Worm (Caenorhabditis elegans) whole organism, L4 larva: ENCODE results near the gene Y75B12B.3.
A peak's percentile ranks its signal among the peaks of the same experiment; 100 is the strongest.

Experiments
- F26F4.8 ChIP-seq: fragments of 200-800 bp; sonication (Bioruptor generic); conservative IDR thresholded peaks from 2 replicates; pipeline ENCODE4 v1.3.6; 2022; ENCODE audit warnings: missing genetic modification characterization, missing compliant biosample characterization
- F49E8.2 ChIP-seq: sonication (generic microtip); optimal IDR thresholded peaks from 2 replicates; lab custom pipeline; 2016; ENCODE audit warnings: missing compliant biosample characterization, mild to moderate bottlenecking, missing genetic modification characterization, borderline replicate concordance
- R02D3.7 ChIP-seq: fragments of 150-350 bp; sonication (generic microtip); optimal IDR thresholded peaks from 3 replicates; lab custom pipeline; 2014; ENCODE audit warnings: missing biosample characterization, missing genetic modification characterization
- T20F7.1 ChIP-seq: fragments of 200-800 bp; sonication (Bioruptor generic); optimal IDR thresholded peaks from 2 replicates; lab custom pipeline; 2018; ENCODE audit warnings: mild to moderate bottlenecking, missing genetic modification characterization, missing compliant biosample characterization
- T26A8.4 ChIP-seq: fragments of 200-800 bp; sonication (Bioruptor generic); IDR thresholded peaks from 2 replicates; pipeline ENCODE4 v1.3.6; 2022; ENCODE audit warnings: missing genetic modification characterization, missing compliant biosample characterization
- Y105C5A.15 ChIP-seq: fragments of 200-800 bp; sonication (Bioruptor generic); IDR thresholded peaks from 2 replicates; pipeline ENCODE4 v1.3.6; 2022; ENCODE audit warnings: missing genetic modification characterization, missing compliant biosample characterization
- Y75B8A.6 ChIP-seq: fragments of 200-800 bp; sonication (Bioruptor generic); IDR thresholded peaks from 2 replicates; pipeline ENCODE4 v1.3.6; 2022; ENCODE audit warnings: missing genetic modification reagents, missing genetic modification characterization, missing compliant biosample characterization
- ZK337.2 ChIP-seq: fragments of 200-800 bp; sonication (Bioruptor generic); IDR thresholded peaks from 2 replicates; pipeline ENCODE4 v1.3.6; 2022; ENCODE audit warnings: missing genetic modification reagents, missing genetic modification characterization, missing compliant biosample characterization
- ZK546.5 ChIP-seq, 2 experiments: sonication (generic microtip); optimal IDR thresholded peaks; 2 replicates each; lab custom pipeline; 2017; ENCODE audit warnings: missing biosample characterization in 2 of 2, missing genetic modification characterization in 2 of 2
- aha-1 ChIP-seq: fragments of 150-350 bp; peaks from one replicate; lab custom pipeline; 2014; ENCODE audit warnings: missing biosample characterization, missing genetic modification characterization
- aly-2 ChIP-seq: sonication (generic microtip); optimal IDR thresholded peaks from 2 replicates; lab custom pipeline; 2018; ENCODE audit warnings: missing biosample characterization, missing genetic modification characterization
- arid-1 ChIP-seq: fragments of 200-800 bp; sonication (Bioruptor generic); conservative IDR thresholded peaks from 2 replicates; pipeline ENCODE4 v1.3.6; 2022; ENCODE audit warnings: missing genetic modification reagents, missing genetic modification characterization, missing compliant biosample characterization
- ceh-32 ChIP-seq: sonication (generic microtip); optimal IDR thresholded peaks from 2 replicates; lab custom pipeline; 2016; ENCODE audit warnings: mild to moderate bottlenecking, missing genetic modification characterization, missing compliant biosample characterization; ENCODE audit not compliant: poor library complexity
- ces-1 ChIP-seq: fragments of 150-350 bp; sonication (generic microtip); optimal IDR thresholded peaks from 4 replicates; lab custom pipeline; 2014; ENCODE audit warnings: missing biosample characterization, missing genetic modification reagents, missing genetic modification characterization
- cey-2 ChIP-seq: sonication (generic microtip); optimal IDR thresholded peaks from 3 replicates; lab custom pipeline; 2017; ENCODE audit warnings: missing genetic modification characterization, mild to moderate bottlenecking, missing compliant biosample characterization, antibody characterized with exemption, borderline replicate concordance; ENCODE audit not compliant: insufficient read depth
- daf-16 ChIP-seq, 3 experiments: sonication (generic microtip); optimal IDR thresholded peaks; 2 replicates each; lab custom pipeline; 2016 to 2017; ENCODE audit warnings: missing genetic modification characterization in 3 of 3, missing genetic modification reagents in 3 of 3, mild to moderate bottlenecking in 2 of 3, missing compliant biosample characterization in 2 of 3, missing biosample characterization in 1 of 3, moderate library complexity in 1 of 3
- daf-19 ChIP-seq: fragments of 200-800 bp; sonication (Bioruptor generic); conservative IDR thresholded peaks from 2 replicates; pipeline ENCODE4 v1.3.6; 2022; ENCODE audit warnings: missing genetic modification characterization, missing compliant biosample characterization
- dmd-6 ChIP-seq: fragments of 200-800 bp; sonication (Bioruptor generic); IDR thresholded peaks from 2 replicates; pipeline ENCODE4 v1.3.6; 2022; ENCODE audit warnings: missing genetic modification reagents, missing genetic modification characterization, missing compliant biosample characterization
- dmd-9 ChIP-seq: fragments of 200-800 bp; sonication (Bioruptor generic); IDR thresholded peaks from 2 replicates; pipeline ENCODE4 v1.3.6; 2022; ENCODE audit warnings: missing genetic modification reagents, missing genetic modification characterization, missing compliant biosample characterization
- duxl-1 ChIP-seq: sonication (generic microtip); optimal IDR thresholded peaks from 2 replicates; lab custom pipeline; 2016; ENCODE audit warnings: mild to moderate bottlenecking, missing genetic modification characterization, moderate library complexity, missing compliant biosample characterization; ENCODE audit not compliant: poor library complexity
- egl-43 ChIP-seq: fragments of 200-800 bp; sonication (Bioruptor generic); IDR thresholded peaks from 2 replicates; pipeline ENCODE4 v1.3.6; 2022; ENCODE audit warnings: missing genetic modification reagents, missing genetic modification characterization, missing compliant biosample characterization
- jun-1 ChIP-seq: fragments of 150-350 bp; optimal IDR thresholded peaks from 2 replicates; lab custom pipeline; 2014; ENCODE audit warnings: missing biosample characterization, missing genetic modification reagents, missing genetic modification characterization
- lim-7 ChIP-seq: fragments of 200-800 bp; sonication (Bioruptor generic); IDR thresholded peaks from 2 replicates; pipeline ENCODE4 v1.3.6; 2022; ENCODE audit warnings: missing genetic modification characterization, missing compliant biosample characterization
- lin-1 ChIP-seq: fragments of 200-800 bp; sonication (Bioruptor generic); IDR thresholded peaks from 2 replicates; pipeline ENCODE4 v1.3.6; 2022; ENCODE audit warnings: missing genetic modification reagents, missing genetic modification characterization, missing compliant biosample characterization
- lin-15B ChIP-seq: fragments of 150-350 bp; sonication (generic microtip); optimal IDR thresholded peaks from 3 replicates; lab custom pipeline; 2014; ENCODE audit warnings: missing biosample characterization, missing genetic modification characterization
- lin-29 ChIP-seq: fragments of 200-800 bp; sonication (Bioruptor generic); IDR thresholded peaks from 2 replicates; pipeline ENCODE4 v1.3.6; 2022; ENCODE audit warnings: missing genetic modification reagents, missing genetic modification characterization, missing compliant biosample characterization
- mdl-1 ChIP-seq, 2 experiments: fragments of 150-350 bp in 1 of 2; sonication (generic microtip) in 1 of 2; optimal IDR thresholded peaks; 2 replicates each; lab custom pipeline; 2014 to 2017; ENCODE audit warnings: missing biosample characterization in 2 of 2, missing genetic modification characterization in 2 of 2
- mdt-29 ChIP-seq: fragments of 200-800 bp; sonication (Bioruptor generic); IDR thresholded peaks from 2 replicates; pipeline ENCODE4 v1.3.6; 2022; ENCODE audit warnings: missing genetic modification reagents, missing genetic modification characterization, missing compliant biosample characterization
- mes-2 ChIP-seq: sonication (generic microtip); optimal IDR thresholded peaks from 2 replicates; lab custom pipeline; 2016; ENCODE audit warnings: missing genotype, mild to moderate bottlenecking, missing genetic modification characterization, missing compliant biosample characterization; ENCODE audit not compliant: poor library complexity, severe bottlenecking
- mxl-2 ChIP-seq: fragments of 200-800 bp; sonication (Bioruptor generic); conservative IDR thresholded peaks from 2 replicates; pipeline ENCODE4 v1.3.6; 2022; ENCODE audit warnings: missing genetic modification reagents, missing genetic modification characterization, missing compliant biosample characterization
- nhr-11 ChIP-seq: fragments of 150-350 bp; optimal IDR thresholded peaks from 2 replicates; lab custom pipeline; 2014; ENCODE audit warnings: missing biosample characterization, missing genetic modification characterization
- nhr-237 ChIP-seq: sonication (generic microtip); optimal IDR thresholded peaks from 2 replicates; lab custom pipeline; 2017; ENCODE audit warnings: missing biosample characterization, missing genetic modification characterization
- nhr-41 ChIP-seq: fragments of 200-800 bp; sonication (Bioruptor generic); IDR thresholded peaks from 2 replicates; pipeline ENCODE4 v1.3.6; 2022; ENCODE audit warnings: missing genetic modification reagents, missing genetic modification characterization, missing compliant biosample characterization
- nhr-48 ChIP-seq: sonication (generic microtip); optimal IDR thresholded peaks from 2 replicates; lab custom pipeline; 2016; ENCODE audit warnings: mild to moderate bottlenecking, missing genetic modification characterization, missing compliant biosample characterization
- nhr-6 ChIP-seq: fragments of 150-350 bp; optimal IDR thresholded peaks from 2 replicates; lab custom pipeline; 2014; ENCODE audit warnings: missing biosample characterization, missing genetic modification characterization
- nhr-76 ChIP-seq: fragments of 150-350 bp; optimal IDR thresholded peaks from 2 replicates; lab custom pipeline; 2014; ENCODE audit warnings: missing biosample characterization, missing genetic modification characterization
- nhr-77 ChIP-seq: fragments of 150-350 bp; optimal IDR thresholded peaks from 2 replicates; lab custom pipeline; 2014; ENCODE audit warnings: missing biosample characterization, missing genetic modification characterization
- php-3 ChIP-seq: fragments of 200-800 bp; sonication (Bioruptor generic); IDR thresholded peaks from 2 replicates; pipeline ENCODE4 v1.3.6; 2022; ENCODE audit warnings: missing genetic modification reagents, missing genetic modification characterization, missing compliant biosample characterization
- pqm-1 ChIP-seq: sonication (generic microtip); optimal IDR thresholded peaks from 2 replicates; lab custom pipeline; 2017; ENCODE audit warnings: missing biosample characterization, missing genetic modification characterization
- rbr-2 ChIP-seq: sonication (generic microtip); optimal IDR thresholded peaks from 2 replicates; lab custom pipeline; 2016; ENCODE audit warnings: missing genotype, missing genetic modification characterization, missing compliant biosample characterization
- sdz-12 ChIP-seq: fragments of 200-800 bp; sonication (Bioruptor generic); optimal IDR thresholded peaks from 2 replicates; lab custom pipeline; 2018; ENCODE audit warnings: mild to moderate bottlenecking, missing genetic modification characterization, missing compliant biosample characterization
- set-16 ChIP-seq: fragments of 200-800 bp; sonication (Bioruptor generic); IDR thresholded peaks from 2 replicates; pipeline ENCODE4 v1.3.6; 2022; ENCODE audit warnings: missing genetic modification reagents, missing genetic modification characterization, missing compliant biosample characterization
- snpc-1.2 ChIP-seq: fragments of 200-800 bp; sonication (Bioruptor generic); IDR thresholded peaks from 2 replicates; pipeline ENCODE4 v1.3.6; 2022; ENCODE audit warnings: missing genetic modification reagents, missing genetic modification characterization, missing compliant biosample characterization
- snpc-4 ChIP-seq: fragments of 150-350 bp; optimal IDR thresholded peaks from 2 replicates; lab custom pipeline; 2014; ENCODE audit warnings: missing biosample characterization, missing genetic modification characterization
- tag-97 ChIP-seq: fragments of 200-800 bp; sonication (Bioruptor generic); IDR thresholded peaks from 2 replicates; pipeline ENCODE4 v1.3.6; 2022; ENCODE audit warnings: missing genetic modification characterization, missing compliant biosample characterization
- unc-130 ChIP-seq: sonication (generic microtip); optimal IDR thresholded peaks from 2 replicates; lab custom pipeline; 2016; ENCODE audit warnings: missing genetic modification reagents, missing genetic modification characterization, missing compliant biosample characterization
- unc-39 ChIP-seq: sonication (generic microtip); optimal IDR thresholded peaks from 2 replicates; lab custom pipeline; 2017; ENCODE audit warnings: missing biosample characterization, missing genetic modification characterization
- vab-7 ChIP-seq: fragments of 200-800 bp; sonication (Bioruptor generic); IDR thresholded peaks from 2 replicates; pipeline ENCODE4 v1.3.6; 2022; ENCODE audit warnings: missing genetic modification reagents, missing genetic modification characterization, missing compliant biosample characterization
- zag-1 ChIP-seq: fragments of 150-350 bp; optimal IDR thresholded peaks from 2 replicates; lab custom pipeline; 2014; ENCODE audit warnings: missing biosample characterization, missing genetic modification characterization
- zip-2 ChIP-seq: fragments of 150-350 bp; optimal IDR thresholded peaks from 2 replicates; lab custom pipeline; 2014; ENCODE audit warnings: missing biosample characterization, missing genetic modification characterization
- ztf-11 ChIP-seq: fragments of 150-350 bp; optimal IDR thresholded peaks from 2 replicates; lab custom pipeline; 2014; ENCODE audit warnings: missing biosample characterization, missing genetic modification characterization
- ztf-7 ChIP-seq: fragments of 150-350 bp; optimal IDR thresholded peaks from 2 replicates; lab custom pipeline; 2014; ENCODE audit warnings: missing biosample characterization, missing genetic modification characterization

Gene Y75B12B.3

DNA sequence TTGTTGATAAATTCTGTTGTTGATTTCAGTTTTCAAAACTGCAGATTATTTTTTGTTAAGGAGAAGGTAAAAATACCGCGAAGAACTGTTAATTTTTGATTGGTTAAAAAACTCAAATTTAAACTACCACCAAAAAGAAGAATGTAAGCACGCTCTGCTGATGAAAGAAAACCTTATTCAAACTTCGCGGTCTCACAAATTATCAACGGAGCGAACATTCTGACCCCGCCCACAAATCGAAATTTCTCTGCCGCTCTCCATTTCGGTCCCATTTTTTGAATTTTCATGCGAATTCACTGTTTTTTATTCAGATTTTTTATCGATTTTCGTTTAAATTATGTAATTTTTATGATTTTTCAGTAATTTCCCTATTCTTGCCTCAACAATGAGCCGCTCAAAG, 3.5 kb upstream of the Y75B12B.3 start, which contains the start of gene cyn-3 (continued):
- no peak for TF ChIP-seq lin-1
- TF ChIP-seq zip-2 (tag; lab: Kevin White, UChicago): no peak
- TF ChIP-seq F49E8.2 (tag; lab: Kevin White, UChicago): no peak
- peak; percentile 28; the same call in 1 of the 2 replicates for TF ChIP-seq snpc-1.2 (GFP tag; lab: Robert Waterston, UW)
- TF ChIP-seq dmd-6 (GFP tag; lab: Robert Waterston, UW): peak; percentile 66
- no peak for TF ChIP-seq ceh-32 (tag; lab: Kevin White, UChicago)
- TF ChIP-seq unc-39: no peak
- TF ChIP-seq nhr-41 (GFP tag; lab: Robert Waterston, UW): no peak
- peak; percentile 82 for TF ChIP-seq nhr-77 (tag; lab: Kevin White, UChicago)
- TF ChIP-seq R02D3.7 (tag; lab: Kevin White, UChicago): no peak
- TF ChIP-seq egl-43 (GFP tag; lab: Robert Waterston, UW): no peak
- TF ChIP-seq zag-1 (tag; lab: Kevin White, UChicago): no peak
- TF ChIP-seq aly-2: no peak
- no peak for TF ChIP-seq set-16 (GFP tag; lab: Robert Waterston, UW)
- peak; percentile 31 for TF ChIP-seq unc-130 (GFP tag; lab: Kevin White, UChicago)
- no peak for TF ChIP-seq lin-29
- TF ChIP-seq mdl-1 (tag; optimal IDR thresholded peaks at IDR 0.05; lab: Kevin White, UChicago): peak in 1 of 2 experiments; percentile 31
- no peak for TF ChIP-seq cey-2 (tag; lab: Kevin White, UChicago)
- TF ChIP-seq duxl-1 (tag; lab: Kevin White, UChicago): peak; percentile 51
- TF ChIP-seq php-3 (GFP tag; lab: Robert Waterston, UW): no peak
- no peak for TF ChIP-seq jun-1 (tag; lab: Kevin White, UChicago)
- TF ChIP-seq F26F4.8 (GFP tag; lab: Robert Waterston, UW): no peak
- TF ChIP-seq mdt-29 (GFP tag; lab: Robert Waterston, UW): 0 out of 2 replicates have a peak, but pooled peaks have one; percentile 20
- peak; percentile 77 for TF ChIP-seq T20F7.1 (GFP tag; lab: Kevin White, UChicago)
- TF ChIP-seq nhr-11: peak; percentile 69
- peak; percentile 68 for TF ChIP-seq T26A8.4
- TF ChIP-seq arid-1 (GFP tag; lab: Robert Waterston, UW): peak; percentile 71
- no peak for TF ChIP-seq sdz-12 (GFP tag; lab: Kevin White, UChicago)
- no peak for TF ChIP-seq ZK337.2 (GFP tag; lab: Robert Waterston, UW)
- no peak for TF ChIP-seq daf-19 (GFP tag; lab: Robert Waterston, UW)
- TF ChIP-seq snpc-4 (tag; lab: Kevin White, UChicago): no peak
- no peak for TF ChIP-seq Y105C5A.15 (GFP tag; lab: Robert Waterston, UW)
- no peak for TF ChIP-seq ztf-11
- peak; percentile 92 for TF ChIP-seq mes-2 (tag; lab: Kevin White, UChicago)
- peak; percentile 63 for TF ChIP-seq ztf-7 (tag; lab: Kevin White, UChicago)
- TF ChIP-seq nhr-76 (tag; lab: Kevin White, UChicago): no peak
- TF ChIP-seq vab-7 (GFP tag; lab: Robert Waterston, UW): no peak
- no peak for TF ChIP-seq lim-7 (GFP tag; lab: Robert Waterston, UW)
- peak; percentile 81 for TF ChIP-seq rbr-2 (tag; lab: Kevin White, UChicago)
- peak; percentile 99 for TF ChIP-seq nhr-6 (tag; lab: Kevin White, UChicago)
- no peak for TF ChIP-seq nhr-237 (tag; lab: Kevin White, UChicago)
- no peak for TF ChIP-seq ces-1 (GFP tag; lab: Kevin White, UChicago)
- no peak for TF ChIP-seq ZK546.5 (tag; optimal IDR thresholded peaks at IDR 0.05; lab: Kevin White, UChicago)
- TF ChIP-seq dmd-9 (GFP tag; lab: Robert Waterston, UW): peak; percentile 59; the same call in 1 of the 2 replicates
- peak; percentile 9 for TF ChIP-seq nhr-48 (tag; lab: Kevin White, UChicago)
- TF ChIP-seq Y75B8A.6: no peak
- no peak for TF ChIP-seq tag-97 (GFP tag; lab: Robert Waterston, UW)
- no peak for TF ChIP-seq mxl-2 (GFP tag; lab: Robert Waterston, UW)
- peak; percentile 46 for TF ChIP-seq lin-15B
- TF ChIP-seq aha-1 (tag; lab: Kevin White, UChicago): peak; percentile 18
- peak in 1 of 2 experiments; percentile 35 for TF ChIP-seq daf-16 (GFP tag; optimal IDR thresholded peaks at IDR 0.05; lab: Kevin White, UChicago)
- peak; percentile 65 for TF ChIP-seq daf-16 (tag; optimal IDR thresholded peaks at IDR 0.05; lab: Kevin White, UChicago)
- TF ChIP-seq pqm-1: no peak
